Worm (Caenorhabditis elegans) whole organism, mixed stage, embryonic: ENCODE results near the gene nmur-3.

Experiments
- M03D4.4 ChIP-seq: sonication (generic microtip); optimal IDR thresholded peaks from 2 replicates; lab custom pipeline; 2017; ENCODE audit warnings: mild to moderate bottlenecking, missing genetic modification characterization, missing compliant biosample characterization
- bed-3 ChIP-seq: fragments of 200-800 bp; sonication (Bioruptor generic); optimal IDR thresholded peaks from 3 replicates; lab custom pipeline; 2018; ENCODE audit warnings: mild to moderate bottlenecking, missing genetic modification characterization, moderate library complexity, missing compliant biosample characterization
- ceh-43 ChIP-seq: fragments of 200-800 bp; sonication (Bioruptor generic); optimal IDR thresholded peaks from 2 replicates; lab custom pipeline; 2018; ENCODE audit warnings: mild to moderate bottlenecking, missing genetic modification characterization, moderate library complexity, missing compliant biosample characterization
- ceh-83 ChIP-seq: fragments of 200-800 bp; sonication (Bioruptor generic); optimal IDR thresholded peaks from 2 replicates; lab custom pipeline; 2018; ENCODE audit warnings: mild to moderate bottlenecking, missing genetic modification characterization, missing compliant biosample characterization
- ces-1 ChIP-seq: fragments of 150-350 bp; optimal IDR thresholded peaks from 2 replicates; lab custom pipeline; 2014; ENCODE audit warnings: missing biosample characterization, missing genetic modification reagents, missing genetic modification characterization
- cnd-1 ChIP-seq: fragments of 200-800 bp; sonication (Bioruptor generic); optimal IDR thresholded peaks from 2 replicates; lab custom pipeline; 2018; ENCODE audit warnings: mild to moderate bottlenecking, missing genetic modification characterization, missing compliant biosample characterization
- drap-1 ChIP-seq: fragments of 200-800 bp; sonication (Bioruptor generic); optimal IDR thresholded peaks from 3 replicates; lab custom pipeline; 2018; ENCODE audit warnings: mild to moderate bottlenecking, missing genetic modification characterization, missing compliant biosample characterization
- elt-1 ChIP-seq: sonication (generic microtip); optimal IDR thresholded peaks from 2 replicates; lab custom pipeline; 2017; ENCODE audit warnings: missing genetic modification characterization, mild to moderate bottlenecking, missing compliant biosample characterization, antibody characterized with exemption, moderate library complexity, borderline replicate concordance; ENCODE audit not compliant: insufficient read depth
- flh-1 ChIP-seq: fragments of 200-800 bp; sonication (Bioruptor generic); optimal IDR thresholded peaks from 2 replicates; lab custom pipeline; 2018; ENCODE audit warnings: mild to moderate bottlenecking, missing genetic modification characterization, moderate library complexity, missing compliant biosample characterization
- ham-2 ChIP-seq: fragments of 200-800 bp; sonication (Bioruptor generic); optimal IDR thresholded peaks from 2 replicates; lab custom pipeline; 2018; ENCODE audit warnings: mild to moderate bottlenecking, missing genetic modification characterization, missing compliant biosample characterization
- hlh-1 ChIP-seq: fragments of 150-350 bp; optimal IDR thresholded peaks from 2 replicates; lab custom pipeline; 2014; ENCODE audit warnings: missing biosample characterization, missing genetic modification reagents, missing genetic modification characterization
- lin-32 ChIP-seq: fragments of 200-800 bp; sonication (Bioruptor generic); optimal IDR thresholded peaks from 2 replicates; lab custom pipeline; 2018; ENCODE audit warnings: mild to moderate bottlenecking, missing genetic modification characterization, missing compliant biosample characterization
- lsy-2 ChIP-seq: fragments of 150-350 bp; optimal IDR thresholded peaks from 2 replicates; lab custom pipeline; 2014; ENCODE audit warnings: missing biosample characterization, missing genetic modification characterization
- mab-5 ChIP-seq: fragments of 150-350 bp; optimal IDR thresholded peaks from 2 replicates; lab custom pipeline; 2014; ENCODE audit warnings: missing biosample characterization, missing genetic modification characterization
- mep-1 ChIP-seq: fragments of 150-350 bp; optimal IDR thresholded peaks from 2 replicates; lab custom pipeline; 2017; ENCODE audit warnings: missing biosample characterization, missing genetic modification reagents, missing genetic modification characterization, inconsistent platforms
- mls-2 ChIP-seq: sonication (generic microtip); optimal IDR thresholded peaks from 2 replicates; lab custom pipeline; 2016; ENCODE audit warnings: mild to moderate bottlenecking, missing genetic modification characterization, moderate library complexity, missing compliant biosample characterization
- nhr-2 ChIP-seq: fragments of 150-350 bp; optimal IDR thresholded peaks from 2 replicates; lab custom pipeline; 2014; ENCODE audit warnings: missing biosample characterization, missing genetic modification characterization
- nhr-237 ChIP-seq: fragments of 150-350 bp; optimal IDR thresholded peaks from 2 replicates; lab custom pipeline; 2014; ENCODE audit warnings: missing biosample characterization, missing genetic modification characterization
- nhr-28 ChIP-seq: fragments of 150-350 bp; optimal IDR thresholded peaks from 2 replicates; lab custom pipeline; 2014; ENCODE audit warnings: missing biosample characterization, missing genetic modification characterization
- pha-4 ChIP-seq: fragments of 150-350 bp; optimal IDR thresholded peaks from 2 replicates; lab custom pipeline; 2018; ENCODE audit warnings: missing biosample characterization, missing genetic modification reagents, missing genetic modification characterization
- sem-2 ChIP-seq: fragments of 200-800 bp; sonication (Bioruptor generic); optimal IDR thresholded peaks from 2 replicates; lab custom pipeline; 2018; ENCODE audit warnings: mild to moderate bottlenecking, missing genetic modification characterization, missing compliant biosample characterization
- snpc-4 ChIP-seq: fragments of 150-350 bp; optimal IDR thresholded peaks from 2 replicates; lab custom pipeline; 2014; ENCODE audit warnings: missing biosample characterization, missing genetic modification characterization
- sptf-1 ChIP-seq: sonication (generic microtip); optimal IDR thresholded peaks from 2 replicates; lab custom pipeline; 2017; ENCODE audit warnings: mild to moderate bottlenecking, missing genetic modification characterization, moderate library complexity, missing compliant biosample characterization
- unc-39 ChIP-seq: fragments of 150-350 bp; optimal IDR thresholded peaks from 2 replicates; lab custom pipeline; 2014; ENCODE audit warnings: missing biosample characterization, missing genetic modification characterization
- unc-62 ChIP-seq: fragments of 150-350 bp; optimal IDR thresholded peaks from 2 replicates; lab custom pipeline; 2014; ENCODE audit warnings: missing biosample characterization, missing genetic modification reagents, missing genetic modification characterization
- zip-8 ChIP-seq: fragments of 150-350 bp; optimal IDR thresholded peaks from 2 replicates; lab custom pipeline; 2014; ENCODE audit warnings: missing biosample characterization, missing genetic modification characterization

nmur-3 gene

DNA sequence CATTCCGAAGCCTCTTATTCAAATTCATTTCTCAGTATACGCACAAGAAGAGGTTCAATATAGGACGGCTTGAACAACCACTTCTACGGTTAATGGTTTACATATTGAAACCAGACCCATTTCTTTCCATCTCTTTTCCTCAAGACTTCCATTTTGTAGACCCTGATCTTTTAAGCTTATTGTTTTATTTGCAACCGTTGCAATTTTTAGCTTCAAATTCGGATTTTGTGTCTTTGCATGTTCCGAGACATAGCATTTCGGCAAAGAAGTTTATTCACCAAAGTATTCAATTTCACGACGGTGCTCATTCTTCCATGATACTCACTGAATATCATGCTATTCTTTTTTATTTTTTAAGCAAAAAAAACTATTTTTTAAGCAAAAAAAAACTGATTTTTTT lies at the start of gene nmur-3:
Gene nmur-3 (plus strand): TSS at position 301 of the 400 bp plus-strand sequence.
- TF ChIP-seq pha-4 (tag; lab: Kevin White, UChicago), result no peak
- no peak for TF ChIP-seq mab-5 (tag; lab: Kevin White, UChicago)
- TF ChIP-seq flh-1 (GFP tag; lab: Kevin White, UChicago), result no peak
- TF ChIP-seq M03D4.4 (tag; lab: Kevin White, UChicago), result no peak
- TF ChIP-seq snpc-4 (tag; lab: Kevin White, UChicago), result no peak
- no peak for TF ChIP-seq lin-32
- no peak for TF ChIP-seq mls-2 (tag; lab: Kevin White, UChicago)
- TF ChIP-seq nhr-237 (tag; lab: Kevin White, UChicago), result no peak
- no peak for TF ChIP-seq cnd-1 (tag; lab: Kevin White, UChicago)
- no peak for TF ChIP-seq zip-8 (tag; lab: Kevin White, UChicago)
- TF ChIP-seq elt-1 (tag; lab: Kevin White, UChicago), result no peak
- TF ChIP-seq sptf-1 (tag; lab: Kevin White, UChicago), result no peak
- TF ChIP-seq nhr-2 (tag; lab: Kevin White, UChicago), result no peak
- TF ChIP-seq drap-1 (GFP tag; lab: Kevin White, UChicago), result no peak
- TF ChIP-seq ham-2 (GFP tag; lab: Kevin White, UChicago), result no peak
- TF ChIP-seq ceh-83 (GFP tag; lab: Kevin White, UChicago), result no peak
- no peak for TF ChIP-seq bed-3

DNA sequence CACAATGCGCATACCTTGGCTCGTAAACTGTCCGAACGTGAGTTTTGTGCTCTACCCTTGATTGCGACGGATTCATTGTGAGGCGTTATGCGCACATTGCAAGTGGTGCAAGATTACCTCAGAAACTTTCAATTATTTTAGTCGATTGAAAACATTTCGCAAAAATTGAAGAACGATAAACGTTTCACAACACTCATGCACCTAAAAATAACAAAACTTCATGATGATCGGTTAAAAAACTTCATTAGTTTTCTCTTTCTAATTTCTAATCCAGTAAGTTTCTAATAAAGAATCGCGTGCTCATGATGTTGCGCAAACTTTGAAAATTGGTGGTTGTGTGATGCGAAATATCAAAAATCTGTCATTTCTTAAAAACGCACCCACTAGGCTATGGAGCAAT lies 47.6 kb upstream of the nmur-3 start, which contains the start of gene dop-1:
Gene dop-1 (minus strand): TSS at position 101 of the 400 bp plus-strand sequence.
- no peak for TF ChIP-seq sptf-1 (tag; lab: Kevin White, UChicago)
- TF ChIP-seq ceh-43 (GFP tag; lab: Kevin White, UChicago), result no peak
- TF ChIP-seq cnd-1 (tag; lab: Kevin White, UChicago), result no peak

DNA sequence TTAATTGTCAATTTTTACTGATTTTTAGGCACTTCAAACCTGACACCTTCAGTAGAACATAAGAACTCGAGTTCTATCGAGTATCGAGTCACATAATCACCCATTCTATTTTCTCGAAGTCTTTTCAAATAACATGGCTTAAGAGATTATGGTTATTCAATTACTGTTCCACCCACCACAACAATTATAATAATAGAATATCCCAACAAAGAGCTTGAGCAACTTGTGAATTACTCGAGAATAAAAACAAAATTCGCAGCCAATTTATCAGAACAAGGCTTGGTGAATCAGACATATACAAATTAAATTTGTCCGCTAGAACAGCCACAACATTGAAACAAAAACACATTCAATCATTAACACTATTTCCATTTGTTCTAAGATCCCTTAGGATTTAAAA lies 42.1 kb upstream of the nmur-3 start:
- TF ChIP-seq ces-1, result peak; percentile 96
- no peak for TF ChIP-seq sptf-1 (tag; lab: Kevin White, UChicago)
- no peak for TF ChIP-seq lsy-2 (tag; lab: Kevin White, UChicago)
- no peak for TF ChIP-seq unc-62 (GFP tag; lab: Kevin White, UChicago)
- no peak for TF ChIP-seq ceh-43 (GFP tag; lab: Kevin White, UChicago)

DNA sequence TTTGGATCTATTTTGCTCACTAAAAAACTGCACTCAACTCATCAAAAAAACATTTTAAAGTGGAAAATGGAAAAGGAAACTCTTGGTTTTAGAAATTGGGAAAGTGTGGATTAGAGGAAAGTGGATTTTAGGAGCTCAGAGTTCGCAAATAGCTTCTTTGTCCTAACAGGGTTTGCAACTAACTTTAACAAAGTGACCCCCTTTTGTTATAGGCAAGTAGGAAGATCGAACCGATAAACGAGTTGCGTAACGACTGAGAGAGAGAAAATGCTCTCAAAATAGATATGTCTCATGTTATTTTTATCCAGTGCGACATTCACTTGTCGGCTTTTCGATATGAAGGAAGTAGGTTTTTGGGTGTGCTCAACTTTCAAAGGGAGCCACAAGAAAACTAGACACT lies 39.8 kb upstream of the nmur-3 start:
- no peak for TF ChIP-seq sem-2 (GFP tag; lab: Kevin White, UChicago)
- TF ChIP-seq ces-1, result peak; percentile 87
- TF ChIP-seq unc-39 (tag; lab: Kevin White, UChicago), result no peak
- TF ChIP-seq sptf-1 (tag; lab: Kevin White, UChicago), result no peak

DNA sequence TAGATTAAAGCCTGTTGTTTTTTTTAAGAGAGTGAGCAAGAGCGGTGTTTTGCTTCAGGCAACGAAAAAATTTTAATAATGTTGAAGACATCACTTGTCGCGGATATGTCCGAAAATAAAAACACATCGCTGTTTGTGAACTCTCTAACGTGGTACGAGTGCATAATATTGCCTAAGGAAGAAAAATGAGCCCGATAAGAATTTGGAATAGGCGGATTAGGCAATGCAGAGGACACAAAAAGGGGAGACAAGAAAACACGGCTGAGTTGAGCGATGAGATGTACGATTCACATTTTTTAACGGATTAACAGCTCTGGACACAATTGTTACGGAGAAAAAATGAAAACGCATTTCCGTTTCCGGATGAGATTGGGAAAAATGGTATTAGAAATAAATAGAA lies 38.9 kb upstream of the nmur-3 start:
- TF ChIP-seq nhr-28, result no peak
- no peak for TF ChIP-seq nhr-237 (tag; lab: Kevin White, UChicago)

DNA sequence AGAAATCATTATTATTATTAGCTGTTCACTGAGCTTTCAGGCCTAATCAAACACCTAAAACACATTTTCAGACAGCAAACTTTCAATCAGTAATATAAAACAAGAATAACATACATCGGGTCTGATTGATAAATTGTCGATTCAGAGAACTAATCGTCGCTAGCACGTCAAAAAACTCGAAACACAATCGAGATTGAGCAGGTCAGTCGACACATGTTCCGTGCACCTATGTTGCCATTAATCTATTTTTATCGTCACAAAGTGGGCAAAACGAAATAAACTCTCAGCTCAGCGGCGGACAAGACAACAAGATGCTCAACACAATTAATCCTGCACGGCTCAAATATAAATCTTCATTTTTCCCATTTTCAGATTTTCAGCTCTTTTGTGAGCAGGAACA lies 37.0 kb upstream of the nmur-3 start:
- no peak for TF ChIP-seq mep-1
- peak; percentile 62 for TF ChIP-seq hlh-1 (tag; lab: Kevin White, UChicago)

DNA sequence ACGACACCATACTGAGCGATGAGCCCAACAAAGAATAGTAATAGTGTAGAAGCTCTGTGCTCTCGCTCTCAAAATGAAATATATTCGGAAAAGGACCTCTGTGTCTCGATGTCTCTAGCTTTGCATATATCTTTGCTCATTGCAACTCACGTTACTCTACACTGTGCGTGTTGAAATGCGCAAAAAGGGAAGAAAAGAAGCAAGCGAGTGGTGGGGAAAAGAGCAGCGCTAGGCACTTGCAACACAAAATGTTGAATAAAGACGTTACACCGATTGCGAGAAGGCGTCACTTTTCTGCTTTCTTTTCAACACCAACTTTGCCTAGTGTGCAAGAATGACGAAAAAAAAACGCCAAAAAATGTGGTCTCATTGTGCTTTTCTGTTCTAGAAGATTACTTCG lies 31.7 kb upstream of the nmur-3 start:
- TF ChIP-seq zip-8 (tag; lab: Kevin White, UChicago) (no peak), ces-1 (peak; percentile 81)

DNA sequence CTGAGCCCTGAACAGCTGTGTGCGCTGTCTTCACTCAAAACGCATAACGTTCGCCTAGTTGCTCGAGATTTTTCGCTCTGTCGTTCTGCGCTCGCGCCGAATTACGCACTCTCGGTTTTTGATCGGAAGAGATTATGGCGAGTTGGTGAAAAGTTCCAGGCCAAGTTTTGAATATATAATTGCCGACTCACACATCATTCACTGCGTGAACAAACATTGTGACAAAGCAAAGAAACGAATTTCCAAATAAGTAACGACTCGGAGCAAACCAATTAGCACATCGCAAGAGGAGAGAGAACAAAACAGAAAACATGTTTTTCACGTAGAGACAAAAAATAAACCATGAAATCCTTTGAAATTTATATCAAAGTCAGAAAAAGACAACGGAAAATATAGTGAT lies 30.9 kb upstream of the nmur-3 start:
- TF ChIP-seq M03D4.4 (tag; lab: Kevin White, UChicago), result no peak
- TF ChIP-seq hlh-1 (tag; lab: Kevin White, UChicago), result peak; percentile 81
